Fruit fly (Drosophila melanogaster) whole organism, embryonic: Measurements from ENCODE around the gene CG4020.

ENCODE experiments used
- Antp ChIP-seq: fragments of 200-800 bp; sonication (Bioruptor generic); optimal IDR thresholded peaks from 3 replicates; lab custom pipeline; 2016; ENCODE audit warnings: missing biosample characterization, missing genetic modification characterization
- Atf-2 ChIP-seq: fragments of 200-800 bp; sonication (Bioruptor generic); optimal IDR thresholded peaks from 2 replicates; lab custom pipeline; 2016; ENCODE audit warnings: missing biosample characterization, missing genetic modification characterization
- Atf6 ChIP-seq: fragments of 200-800 bp; sonication (Bioruptor generic); IDR thresholded peaks from 2 replicates; pipeline ENCODE4 v1.3.6; 2022; ENCODE audit warnings: missing biosample characterization, missing genetic modification characterization
- BEAF-32 ChIP-seq: fragments of 200-800 bp; sonication (Bioruptor generic); optimal IDR thresholded peaks from 3 replicates; lab custom pipeline; 2017; ENCODE audit warnings: missing biosample characterization, missing genetic modification characterization, mild to moderate bottlenecking, moderate library complexity, missing genetic modification reagents
- CG1024 ChIP-seq: fragments of 200-800 bp; sonication (Bioruptor generic); IDR thresholded peaks from 2 replicates; pipeline ENCODE4 v1.3.6; 2022; ENCODE audit warnings: missing biosample characterization, missing genetic modification characterization
- CG12219 ChIP-seq: fragments of 200-800 bp; sonication (Bioruptor generic); optimal IDR thresholded peaks from 3 replicates; lab custom pipeline; 2018; ENCODE audit warnings: missing biosample characterization, mild to moderate bottlenecking, missing genetic modification characterization
- CG17359 ChIP-seq: fragments of 200-800 bp; sonication (Bioruptor generic); optimal IDR thresholded peaks from 3 replicates; lab custom pipeline; 2018; ENCODE audit warnings: missing biosample characterization, mild to moderate bottlenecking, missing genetic modification characterization, moderate library complexity
- CG17612 ChIP-seq: fragments of 200-800 bp; sonication (Bioruptor generic); IDR thresholded peaks from 2 replicates; pipeline ENCODE4 v1.3.6; 2022; ENCODE audit warnings: missing biosample characterization, missing genetic modification characterization
- CG17912 ChIP-seq: fragments of 200-800 bp; sonication (Bioruptor generic); optimal IDR thresholded peaks from 2 replicates; lab custom pipeline; 2018; ENCODE audit warnings: missing biosample characterization, mild to moderate bottlenecking, missing genetic modification characterization
- CG30431 ChIP-seq: fragments of 200-800 bp; sonication (Bioruptor generic); optimal IDR thresholded peaks from 2 replicates; lab custom pipeline; 2017; ENCODE audit warnings: missing biosample characterization, missing genetic modification characterization
- CG3163 ChIP-seq: fragments of 200-800 bp; sonication (Bioruptor generic); optimal IDR thresholded peaks from 3 replicates; lab custom pipeline; 2016; ENCODE audit warnings: missing biosample characterization, missing genetic modification characterization
- CG3726 ChIP-seq: fragments of 200-800 bp; sonication (Bioruptor generic); IDR thresholded peaks from 3 replicates; pipeline ENCODE4, ENCODE4 v1.3.6; 2022; ENCODE audit warnings: missing biosample characterization, missing genetic modification characterization
- CG3838 ChIP-seq: fragments of 200-800 bp; sonication (Bioruptor generic); optimal IDR thresholded peaks from 3 replicates; lab custom pipeline; 2016; ENCODE audit warnings: missing biosample characterization, missing genetic modification characterization
- CG43689 ChIP-seq: fragments of 200-800 bp; sonication (Bioruptor generic); IDR thresholded peaks from 2 replicates; pipeline ENCODE4 v1.3.6; 2022; ENCODE audit warnings: missing biosample characterization, missing genetic modification characterization
- CG6765 ChIP-seq: fragments of 200-800 bp; sonication (Bioruptor generic); optimal IDR thresholded peaks from 3 replicates; lab custom pipeline; 2017; ENCODE audit warnings: missing biosample characterization, mild to moderate bottlenecking, missing genetic modification characterization
- CG6813 ChIP-seq: fragments of 200-800 bp; sonication (Bioruptor generic); optimal IDR thresholded peaks from 2 replicates; lab custom pipeline; 2017; ENCODE audit warnings: missing biosample characterization, missing genetic modification characterization, mild to moderate bottlenecking, moderate library complexity, missing genetic modification reagents
- CG7987 ChIP-seq: fragments of 200-800 bp; sonication (Bioruptor generic); optimal IDR thresholded peaks from 2 replicates; lab custom pipeline; 2018; ENCODE audit warnings: missing biosample characterization, mild to moderate bottlenecking, missing genetic modification characterization, moderate library complexity
- CrebB ChIP-seq: fragments of 200-800 bp; sonication (Bioruptor generic); optimal IDR thresholded peaks from 3 replicates; lab custom pipeline; 2018; ENCODE audit warnings: missing biosample characterization, mild to moderate bottlenecking, missing genetic modification characterization
- D ChIP-seq, 2 experiments: fragments of 200-800 bp in 1 of 2; fragments of >200 bp in 1 of 2; sonication (Bioruptor generic) in 1 of 2; optimal IDR thresholded peaks; 2 replicates in 1 of 2; 3 replicates in 1 of 2; lab custom pipeline; 2017; ENCODE audit warnings: mild to moderate bottlenecking in 1 of 2, missing biosample characterization in 1 of 2, missing genetic modification characterization in 1 of 2, missing genetic modification reagents in 1 of 2
- Dll ChIP-seq: fragments of 200-800 bp; sonication (Bioruptor generic); IDR thresholded peaks from 4 replicates; pipeline ENCODE4 v1.3.6; 2022; ENCODE audit warnings: missing biosample characterization, missing genetic modification characterization; ENCODE audit not compliant: partially characterized antibody
- E2f2 ChIP-seq: fragments of 200-800 bp; sonication (Bioruptor generic); IDR thresholded peaks from 2 replicates; pipeline ENCODE4 v1.3.6; 2022; ENCODE audit warnings: missing biosample characterization, missing genetic modification characterization
- ERR ChIP-seq: fragments of 200-800 bp; sonication (Bioruptor generic); optimal IDR thresholded peaks from 2 replicates; lab custom pipeline; 2016; ENCODE audit warnings: missing biosample characterization, missing genetic modification characterization
- Ets65A ChIP-seq: fragments of 200-800 bp; sonication (Bioruptor generic); peaks from one replicate; lab custom pipeline; 2016; ENCODE audit warnings: missing biosample characterization, missing genetic modification characterization
- Fer1 ChIP-seq: fragments of 200-800 bp; sonication (Bioruptor generic); optimal IDR thresholded peaks from 2 replicates; lab custom pipeline; 2017; ENCODE audit warnings: missing biosample characterization, mild to moderate bottlenecking, missing genetic modification characterization
- H2.0 ChIP-seq: fragments of 200-800 bp; sonication (Bioruptor generic); IDR thresholded peaks from 2 replicates; pipeline ENCODE4 v1.3.6; 2022; ENCODE audit warnings: missing biosample characterization, missing genetic modification characterization
- Hsf ChIP-seq: fragments of 200-800 bp; sonication (Bioruptor generic); optimal IDR thresholded peaks from 3 replicates; lab custom pipeline; 2016; ENCODE audit warnings: missing biosample characterization, missing genetic modification characterization
- Myb ChIP-seq: fragments of 200-800 bp; sonication (Bioruptor generic); optimal IDR thresholded peaks from 2 replicates; lab custom pipeline; 2016; ENCODE audit warnings: missing biosample characterization, missing genetic modification characterization
- NfI ChIP-seq: fragments of 200-800 bp; sonication (Bioruptor generic); optimal IDR thresholded peaks from 3 replicates; lab custom pipeline; 2018; ENCODE audit warnings: missing biosample characterization, mild to moderate bottlenecking, missing genetic modification characterization, moderate library complexity
- Optix ChIP-seq: fragments of 200-800 bp; sonication (Bioruptor generic); IDR thresholded peaks from 3 replicates; pipeline ENCODE4 v1.3.6; 2022; ENCODE audit warnings: missing biosample characterization, missing genetic modification characterization
- Sox102F ChIP-seq: fragments of 200-800 bp; sonication (Bioruptor generic); optimal IDR thresholded peaks from 2 replicates; lab custom pipeline; 2018; ENCODE audit warnings: missing biosample characterization, mild to moderate bottlenecking, missing genetic modification characterization, moderate library complexity
- cad ChIP-seq: fragments of >200 bp; optimal IDR thresholded peaks from 2 replicates; lab custom pipeline; 2017; ENCODE audit warnings: missing biosample characterization, missing genetic modification characterization
- cas ChIP-seq: fragments of 200-800 bp; sonication (Bioruptor generic); IDR thresholded peaks from 2 replicates; pipeline ENCODE4 v1.3.6; 2022; ENCODE audit warnings: missing biosample characterization, missing genetic modification characterization
- chif ChIP-seq, 2 experiments: fragments of 200-800 bp; sonication (Bioruptor generic); optimal IDR thresholded peaks; 3 replicates each; lab custom pipeline; 2016; ENCODE audit warnings: missing biosample characterization in 2 of 2, missing genetic modification characterization in 2 of 2
- nerfin-2 ChIP-seq: fragments of 200-800 bp; sonication (Bioruptor generic); IDR thresholded peaks from 2 replicates; pipeline ENCODE4 v1.3.6; 2022; ENCODE audit warnings: missing biosample characterization, missing genetic modification characterization; ENCODE audit not compliant: partially characterized antibody
- nom ChIP-seq: fragments of 200-800 bp; sonication (Bioruptor generic); optimal IDR thresholded peaks from 2 replicates; lab custom pipeline; 2017; ENCODE audit warnings: missing biosample characterization, missing genetic modification characterization, mild to moderate bottlenecking, moderate library complexity, missing genetic modification reagents
- pita ChIP-seq: fragments of 200-800 bp; sonication (Bioruptor generic); optimal IDR thresholded peaks from 2 replicates; lab custom pipeline; 2017; ENCODE audit warnings: missing biosample characterization, mild to moderate bottlenecking, missing genetic modification characterization
- psq ChIP-seq: fragments of 200-800 bp; sonication (Bioruptor generic); optimal IDR thresholded peaks from 2 replicates; lab custom pipeline; 2017; ENCODE audit warnings: missing biosample characterization, missing genetic modification characterization
- ssp ChIP-seq: fragments of 200-800 bp; sonication (Bioruptor generic); IDR thresholded peaks from 2 replicates; pipeline ENCODE4 v1.3.6; 2022; ENCODE audit warnings: missing biosample characterization, missing genetic modification characterization
- stwl ChIP-seq: fragments of 200-800 bp; sonication (Bioruptor generic); optimal IDR thresholded peaks from 3 replicates; lab custom pipeline; 2018; ENCODE audit warnings: missing biosample characterization, mild to moderate bottlenecking, missing genetic modification characterization, moderate library complexity
- tin ChIP-seq: fragments of 200-800 bp; sonication (Bioruptor generic); optimal IDR thresholded peaks from 3 replicates; lab custom pipeline; 2016; ENCODE audit warnings: missing biosample characterization, missing genetic modification characterization
- ttk ChIP-seq: fragments of 200-800 bp; sonication (Bioruptor generic); IDR thresholded peaks from 2 replicates; pipeline ENCODE4 v2.1.2; 2022; ENCODE audit warnings: missing biosample characterization, missing genetic modification characterization
- twi ChIP-seq: fragments of 200-800 bp; optimal IDR thresholded peaks from 2 replicates; lab custom pipeline; 2019; ENCODE audit warnings: missing biosample characterization, mild to moderate bottlenecking, missing genetic modification characterization, moderate library complexity
- z ChIP-seq: fragments of 200-800 bp; sonication (Bioruptor generic); IDR thresholded peaks from 3 replicates; pipeline ENCODE4 v1.3.6; 2022; ENCODE audit warnings: missing biosample characterization, missing genetic modification characterization
- zfh1 ChIP-seq: fragments of 200-800 bp; sonication (Bioruptor generic); IDR thresholded peaks from 3 replicates; pipeline ENCODE4 v1.3.6; 2022; ENCODE audit warnings: missing biosample characterization, missing genetic modification characterization

CG4020 gene

dm6 chrX:5916494-5917309 lies 11.2 kb downstream of the CG4020 start, which contains the start of the genes Shmt and CG3726 (continued):
- TF ChIP-seq CG17359 (tag; lab: Kevin White, UChicago) (no peak), psq (no peak), zfh1 (no peak), Hsf (GFP tag; lab: Kevin White, UChicago) (no peak), CG17612 (GFP tag; lab: Robert Waterston, UW) (no peak), CG3838 (no peak), CG3163 (no peak), CG7987 (GFP tag; lab: Kevin White, UChicago) (peak; percentile 9), BEAF-32 (GFP tag; lab: Kevin White, UChicago) (peak; percentile 45), E2f2 (peak; percentile 84), nerfin-2 (GFP tag; lab: Robert Waterston, UW) (no peak), ttk (GFP tag; lab: Robert Waterston, UW) (no peak)

DNA sequence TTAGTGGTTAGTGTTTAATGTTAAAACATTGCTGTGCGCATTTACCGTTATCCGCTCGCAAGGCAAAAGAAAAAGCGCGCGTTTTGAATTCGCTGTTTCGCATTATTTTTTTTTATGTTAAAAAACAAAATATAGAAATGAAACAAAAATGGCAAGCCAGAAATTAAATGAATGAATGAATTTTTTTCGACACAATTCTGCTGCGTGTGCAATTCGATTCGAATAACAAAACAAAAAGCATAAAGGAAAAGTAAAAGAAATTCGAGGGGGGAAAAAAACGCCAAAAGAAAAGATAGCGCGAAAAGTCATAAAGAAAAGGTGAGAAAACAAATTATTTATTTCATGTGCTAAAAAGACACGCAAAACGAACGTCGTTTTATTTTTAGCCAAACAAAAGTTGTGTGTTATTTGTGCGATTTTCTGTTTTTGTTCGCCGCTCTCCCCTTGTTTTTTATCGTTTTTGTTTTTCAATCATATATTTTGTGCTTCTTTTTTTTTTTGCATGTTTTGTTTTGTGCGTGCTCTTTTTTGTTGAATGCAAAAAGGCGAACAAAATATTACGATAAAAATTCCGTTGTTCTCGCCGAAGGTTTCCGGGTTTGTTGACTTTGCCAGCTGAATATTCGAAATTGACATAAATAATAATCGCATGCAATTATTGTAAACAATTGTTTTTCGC lies 11.9 kb downstream of the CG4020 start:
- TF ChIP-seq Ets65A (GFP tag; lab: Kevin White, UChicago) (peak; percentile 33), nom (GFP tag; lab: Kevin White, UChicago) (peak; percentile 4), Atf6 (GFP tag; lab: Robert Waterston, UW) (peak; percentile 20; the same call in 1 of the 2 replicates), twi (tag; lab: Kevin White, UChicago) (no peak)

DNA sequence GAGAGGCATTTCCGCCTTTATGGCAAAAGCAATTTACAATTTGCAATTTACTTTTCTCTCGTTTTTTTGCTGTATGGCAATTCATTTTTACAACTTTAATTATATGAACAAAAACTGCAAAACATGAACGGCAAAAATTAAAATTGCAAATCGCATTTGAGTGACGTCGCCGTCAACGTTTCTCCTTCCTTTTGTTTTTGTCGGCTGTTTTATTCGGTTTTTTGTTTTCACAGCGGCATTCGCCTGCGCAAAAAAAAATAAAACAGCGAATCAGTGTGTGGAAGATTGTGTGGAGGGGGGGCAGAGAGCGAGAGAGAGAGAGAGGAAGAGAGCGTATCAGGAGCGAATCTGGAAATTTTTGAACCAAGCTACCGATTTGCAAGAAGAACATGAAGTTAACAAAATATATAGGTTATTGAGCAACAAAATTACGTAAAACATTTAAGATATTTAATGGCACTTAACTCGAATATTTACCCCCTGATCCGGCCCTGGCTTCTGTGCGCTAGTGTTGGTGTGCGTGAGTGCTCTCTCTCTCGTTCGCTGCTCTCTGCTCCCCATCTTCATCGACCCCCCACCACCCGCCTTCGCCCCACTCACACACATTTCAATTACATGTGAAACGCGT lies 13.1 kb downstream of the CG4020 start:
- TF ChIP-seq chif (GFP tag; optimal IDR thresholded peaks at IDR 0.05; lab: Kevin White, UChicago) (peak; percentile 99), Myb (peak; percentile 94), Sox102F (peak; percentile 99), CG3726 (GFP tag; lab: Robert Waterston, UW) (peak; percentile 100), CG1024 (GFP tag; lab: Robert Waterston, UW) (peak; percentile 97), Atf-2 (GFP tag; lab: Kevin White, UChicago) (peak; percentile 98), Fer1 (GFP tag; lab: Kevin White, UChicago) (peak; percentile 99), cas (GFP tag; lab: Robert Waterston, UW) (peak; percentile 98), CG30431 (GFP tag; lab: Kevin White, UChicago) (peak; percentile 99), ERR (GFP tag; lab: Kevin White, UChicago) (peak; percentile 99), z (GFP tag; lab: Robert Waterston, UW) (peak; percentile 75; the same call in 2 of the 3 replicates), stwl (tag; lab: Kevin White, UChicago) (peak; percentile 50), CG43689 (peak; percentile 98), CG17912 (GFP tag; lab: Kevin White, UChicago) (peak; percentile 89), tin (GFP tag; lab: Kevin White, UChicago) (peak; percentile 99), Optix (GFP tag; lab: Robert Waterston, UW) (peak; percentile 99), D (optimal IDR thresholded peaks at IDR 0.05; lab: Kevin White, UChicago) (no peak), D (GFP tag; optimal IDR thresholded peaks at IDR 0.05; lab: Kevin White, UChicago) (peak; percentile 98), CG6813 (peak; percentile 98), CrebB (tag; lab: Kevin White, UChicago) (peak; percentile 99), H2.0 (GFP tag; lab: Robert Waterston, UW) (peak; percentile 99), Antp (GFP tag; lab: Kevin White, UChicago) (peak; percentile 99), CG6765 (GFP tag; lab: Kevin White, UChicago) (peak; percentile 96), ssp (GFP tag; lab: Robert Waterston, UW) (peak; percentile 96), NfI (GFP tag; lab: Kevin White, UChicago) (peak; percentile 99), pita (GFP tag; lab: Kevin White, UChicago) (no peak), cad (no peak), CG12219 (GFP tag; lab: Kevin White, UChicago) (peak; percentile 98), Dll (GFP tag; lab: Robert Waterston, UW) (0 out of 4 replicates have a peak, but pooled peaks have one; percentile 50)
